Worm (Caenorhabditis elegans) whole organism, mixed stage, embryonic: Measurements from ENCODE around the gene srxa-8.

Experiments used
- blmp-1 ChIP-seq: fragments of 150-350 bp; optimal IDR thresholded peaks from 2 replicates; lab custom pipeline; 2014; ENCODE audit warnings: missing biosample characterization, missing genetic modification characterization
- ces-1 ChIP-seq: fragments of 150-350 bp; optimal IDR thresholded peaks from 2 replicates; lab custom pipeline; 2014; ENCODE audit warnings: missing biosample characterization, missing genetic modification reagents, missing genetic modification characterization
- lsy-2 ChIP-seq: fragments of 150-350 bp; optimal IDR thresholded peaks from 2 replicates; lab custom pipeline; 2014; ENCODE audit warnings: missing biosample characterization, missing genetic modification characterization
- nhr-237 ChIP-seq: fragments of 150-350 bp; optimal IDR thresholded peaks from 2 replicates; lab custom pipeline; 2014; ENCODE audit warnings: missing biosample characterization, missing genetic modification characterization
- nhr-76 ChIP-seq: sonication (generic microtip); optimal IDR thresholded peaks from 2 replicates; lab custom pipeline; 2017; ENCODE audit warnings: missing biosample characterization, missing genetic modification characterization
- unc-120 ChIP-seq: sonication (generic microtip); optimal IDR thresholded peaks from 2 replicates; lab custom pipeline; 2017; ENCODE audit warnings: missing genetic modification characterization, missing compliant biosample characterization; ENCODE audit not compliant: poor library complexity, severe bottlenecking
- unc-39 ChIP-seq: fragments of 150-350 bp; optimal IDR thresholded peaks from 2 replicates; lab custom pipeline; 2014; ENCODE audit warnings: missing biosample characterization, missing genetic modification characterization
- zip-8 ChIP-seq: fragments of 150-350 bp; optimal IDR thresholded peaks from 2 replicates; lab custom pipeline; 2014; ENCODE audit warnings: missing biosample characterization, missing genetic modification characterization

- TF ChIP-seq nhr-76 (tag; lab: Kevin White, UChicago) (no peak), ces-1 (GFP tag; lab: Kevin White, UChicago) (no peak), zip-8 (tag; lab: Kevin White, UChicago) (peak; percentile 2), unc-39 (tag; lab: Kevin White, UChicago) (no peak), unc-120 (no peak), nhr-237 (no peak), lsy-2 (tag; lab: Kevin White, UChicago) (no peak), blmp-1 (tag; lab: Kevin White, UChicago) (no peak)
These were observed 11.9 kb upstream of the srxa-8 start for ce11 chrX:13320575-13320974.
